Worm (Caenorhabditis elegans) whole organism, mixed stage, embryonic: ENCODE measurements around the gene ZC262.4.

Experiments
- M03D4.4 ChIP-seq: sonication (generic microtip); optimal IDR thresholded peaks from 2 replicates; lab custom pipeline; 2017; ENCODE audit warnings: mild to moderate bottlenecking, missing genetic modification characterization, missing compliant biosample characterization
- bed-3 ChIP-seq: fragments of 200-800 bp; sonication (Bioruptor generic); optimal IDR thresholded peaks from 3 replicates; lab custom pipeline; 2018; ENCODE audit warnings: mild to moderate bottlenecking, missing genetic modification characterization, moderate library complexity, missing compliant biosample characterization
- blmp-1 ChIP-seq: fragments of 150-350 bp; optimal IDR thresholded peaks from 2 replicates; lab custom pipeline; 2014; ENCODE audit warnings: missing biosample characterization, missing genetic modification characterization
- ceh-39 ChIP-seq: fragments of 150-350 bp; optimal IDR thresholded peaks from 2 replicates; lab custom pipeline; 2014; ENCODE audit warnings: missing biosample characterization, missing genetic modification characterization
- ceh-43 ChIP-seq: fragments of 200-800 bp; sonication (Bioruptor generic); optimal IDR thresholded peaks from 2 replicates; lab custom pipeline; 2018; ENCODE audit warnings: mild to moderate bottlenecking, missing genetic modification characterization, moderate library complexity, missing compliant biosample characterization
- ceh-83 ChIP-seq: fragments of 200-800 bp; sonication (Bioruptor generic); optimal IDR thresholded peaks from 2 replicates; lab custom pipeline; 2018; ENCODE audit warnings: mild to moderate bottlenecking, missing genetic modification characterization, missing compliant biosample characterization
- ces-1 ChIP-seq: fragments of 150-350 bp; optimal IDR thresholded peaks from 2 replicates; lab custom pipeline; 2014; ENCODE audit warnings: missing biosample characterization, missing genetic modification reagents, missing genetic modification characterization
- cnd-1 ChIP-seq: fragments of 200-800 bp; sonication (Bioruptor generic); optimal IDR thresholded peaks from 2 replicates; lab custom pipeline; 2018; ENCODE audit warnings: mild to moderate bottlenecking, missing genetic modification characterization, missing compliant biosample characterization
- drap-1 ChIP-seq: fragments of 200-800 bp; sonication (Bioruptor generic); optimal IDR thresholded peaks from 3 replicates; lab custom pipeline; 2018; ENCODE audit warnings: mild to moderate bottlenecking, missing genetic modification characterization, missing compliant biosample characterization
- elt-1 ChIP-seq: sonication (generic microtip); optimal IDR thresholded peaks from 2 replicates; lab custom pipeline; 2017; ENCODE audit warnings: missing genetic modification characterization, mild to moderate bottlenecking, missing compliant biosample characterization, antibody characterized with exemption, moderate library complexity, borderline replicate concordance; ENCODE audit not compliant: insufficient read depth
- elt-3 ChIP-seq: fragments of 150-350 bp; optimal IDR thresholded peaks from 2 replicates; lab custom pipeline; 2014; ENCODE audit warnings: missing biosample characterization, missing genetic modification characterization
- flh-1 ChIP-seq: fragments of 200-800 bp; sonication (Bioruptor generic); optimal IDR thresholded peaks from 2 replicates; lab custom pipeline; 2018; ENCODE audit warnings: mild to moderate bottlenecking, missing genetic modification characterization, moderate library complexity, missing compliant biosample characterization
- ham-2 ChIP-seq: fragments of 200-800 bp; sonication (Bioruptor generic); optimal IDR thresholded peaks from 2 replicates; lab custom pipeline; 2018; ENCODE audit warnings: mild to moderate bottlenecking, missing genetic modification characterization, missing compliant biosample characterization
- hlh-1 ChIP-seq: fragments of 150-350 bp; optimal IDR thresholded peaks from 2 replicates; lab custom pipeline; 2014; ENCODE audit warnings: missing biosample characterization, missing genetic modification reagents, missing genetic modification characterization
- lin-13 ChIP-seq: fragments of 150-350 bp; optimal IDR thresholded peaks from 2 replicates; lab custom pipeline; 2014; ENCODE audit warnings: missing biosample characterization, missing genetic modification characterization
- lin-32 ChIP-seq: fragments of 200-800 bp; sonication (Bioruptor generic); optimal IDR thresholded peaks from 2 replicates; lab custom pipeline; 2018; ENCODE audit warnings: mild to moderate bottlenecking, missing genetic modification characterization, missing compliant biosample characterization
- lsy-2 ChIP-seq: fragments of 150-350 bp; optimal IDR thresholded peaks from 2 replicates; lab custom pipeline; 2014; ENCODE audit warnings: missing biosample characterization, missing genetic modification characterization
- mab-5 ChIP-seq: fragments of 150-350 bp; optimal IDR thresholded peaks from 2 replicates; lab custom pipeline; 2014; ENCODE audit warnings: missing biosample characterization, missing genetic modification characterization
- mep-1 ChIP-seq: fragments of 150-350 bp; optimal IDR thresholded peaks from 2 replicates; lab custom pipeline; 2017; ENCODE audit warnings: missing biosample characterization, missing genetic modification reagents, missing genetic modification characterization, inconsistent platforms
- mls-2 ChIP-seq: sonication (generic microtip); optimal IDR thresholded peaks from 2 replicates; lab custom pipeline; 2016; ENCODE audit warnings: mild to moderate bottlenecking, missing genetic modification characterization, moderate library complexity, missing compliant biosample characterization
- nhr-12 ChIP-seq: fragments of 150-350 bp; optimal IDR thresholded peaks from 2 replicates; lab custom pipeline; 2014; ENCODE audit warnings: missing biosample characterization, missing genetic modification characterization
- nhr-2 ChIP-seq: fragments of 150-350 bp; optimal IDR thresholded peaks from 2 replicates; lab custom pipeline; 2014; ENCODE audit warnings: missing biosample characterization, missing genetic modification characterization
- nhr-237 ChIP-seq: fragments of 150-350 bp; optimal IDR thresholded peaks from 2 replicates; lab custom pipeline; 2014; ENCODE audit warnings: missing biosample characterization, missing genetic modification characterization
- nhr-28 ChIP-seq: fragments of 150-350 bp; optimal IDR thresholded peaks from 2 replicates; lab custom pipeline; 2014; ENCODE audit warnings: missing biosample characterization, missing genetic modification characterization
- nhr-76 ChIP-seq: sonication (generic microtip); optimal IDR thresholded peaks from 2 replicates; lab custom pipeline; 2017; ENCODE audit warnings: missing biosample characterization, missing genetic modification characterization
- pha-4 ChIP-seq: fragments of 150-350 bp; optimal IDR thresholded peaks from 2 replicates; lab custom pipeline; 2018; ENCODE audit warnings: missing biosample characterization, missing genetic modification reagents, missing genetic modification characterization
- sem-2 ChIP-seq: fragments of 200-800 bp; sonication (Bioruptor generic); optimal IDR thresholded peaks from 2 replicates; lab custom pipeline; 2018; ENCODE audit warnings: mild to moderate bottlenecking, missing genetic modification characterization, missing compliant biosample characterization
- snpc-4 ChIP-seq: fragments of 150-350 bp; optimal IDR thresholded peaks from 2 replicates; lab custom pipeline; 2014; ENCODE audit warnings: missing biosample characterization, missing genetic modification characterization
- sptf-1 ChIP-seq: sonication (generic microtip); optimal IDR thresholded peaks from 2 replicates; lab custom pipeline; 2017; ENCODE audit warnings: mild to moderate bottlenecking, missing genetic modification characterization, moderate library complexity, missing compliant biosample characterization
- tbx-8 ChIP-seq: fragments of 200-800 bp; sonication (Bioruptor generic); optimal IDR thresholded peaks from 2 replicates; lab custom pipeline; 2018; ENCODE audit warnings: mild to moderate bottlenecking, missing genetic modification characterization, moderate library complexity, missing compliant biosample characterization
- unc-120 ChIP-seq: sonication (generic microtip); optimal IDR thresholded peaks from 2 replicates; lab custom pipeline; 2017; ENCODE audit warnings: missing genetic modification characterization, missing compliant biosample characterization; ENCODE audit not compliant: poor library complexity, severe bottlenecking
- unc-39 ChIP-seq: fragments of 150-350 bp; optimal IDR thresholded peaks from 2 replicates; lab custom pipeline; 2014; ENCODE audit warnings: missing biosample characterization, missing genetic modification characterization
- unc-62 ChIP-seq: fragments of 150-350 bp; optimal IDR thresholded peaks from 2 replicates; lab custom pipeline; 2014; ENCODE audit warnings: missing biosample characterization, missing genetic modification reagents, missing genetic modification characterization
- zip-8 ChIP-seq: fragments of 150-350 bp; optimal IDR thresholded peaks from 2 replicates; lab custom pipeline; 2014; ENCODE audit warnings: missing biosample characterization, missing genetic modification characterization
- ztf-11 ChIP-seq: fragments of 150-350 bp; optimal IDR thresholded peaks from 2 replicates; lab custom pipeline; 2014; ENCODE audit warnings: missing biosample characterization, missing genetic modification characterization

Gene ZC262.4

DNA sequence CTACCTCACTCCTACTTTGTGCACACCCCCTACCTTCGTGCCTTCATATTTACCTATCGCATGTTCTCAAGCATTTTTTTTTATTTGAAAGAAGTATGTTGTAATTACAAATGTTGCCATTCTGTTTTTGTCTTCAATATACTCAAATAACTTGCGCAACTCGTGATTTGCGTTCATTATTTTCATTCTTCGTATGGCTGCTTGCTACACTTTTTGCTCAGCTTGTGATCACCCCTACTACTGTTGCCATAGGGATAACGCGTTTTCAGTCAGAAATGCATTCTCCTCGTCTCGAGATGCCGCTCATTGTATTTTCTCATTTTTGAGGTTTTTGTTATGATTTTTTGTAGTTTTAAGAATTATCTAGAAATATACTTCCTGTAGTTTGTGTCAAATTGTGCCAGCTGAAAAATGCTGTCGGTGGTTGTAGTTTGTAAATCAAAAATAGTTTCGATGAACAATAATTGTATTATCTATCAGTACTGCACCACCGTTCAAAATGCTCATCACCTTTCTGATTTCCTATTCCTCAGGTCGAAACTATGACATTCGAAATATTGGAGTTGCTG, 11.6 kb downstream of the ZC262.4 start, which contains the start of gene F10E9.1:
TSS of gene F10E9.1 (plus strand) at position 519 of the 569 bp plus-strand sequence.
- TF ChIP-seq zip-8 (tag; lab: Kevin White, UChicago), result no peak
- no peak for TF ChIP-seq nhr-76 (tag; lab: Kevin White, UChicago)
- TF ChIP-seq elt-1 (tag; lab: Kevin White, UChicago), result no peak
- TF ChIP-seq lsy-2 (tag; lab: Kevin White, UChicago), result no peak
- no peak for TF ChIP-seq nhr-237
- no peak for TF ChIP-seq nhr-28 (tag; lab: Kevin White, UChicago)
- no peak for TF ChIP-seq mls-2
- no peak for TF ChIP-seq ceh-83 (GFP tag; lab: Kevin White, UChicago)
- no peak for TF ChIP-seq lin-32 (GFP tag; lab: Kevin White, UChicago)
- no peak for TF ChIP-seq ceh-39 (tag; lab: Kevin White, UChicago)
- TF ChIP-seq mep-1 (tag; lab: Kevin White, UChicago), result no peak
- no peak for TF ChIP-seq ztf-11 (tag; lab: Kevin White, UChicago)
- no peak for TF ChIP-seq pha-4
- no peak for TF ChIP-seq flh-1 (GFP tag; lab: Kevin White, UChicago)
- no peak for TF ChIP-seq sem-2 (GFP tag; lab: Kevin White, UChicago)
- TF ChIP-seq bed-3, result no peak
- no peak for TF ChIP-seq lin-13
- TF ChIP-seq blmp-1 (tag; lab: Kevin White, UChicago), result no peak
- TF ChIP-seq hlh-1 (tag; lab: Kevin White, UChicago), result no peak
- TF ChIP-seq, all 35 proteins: peak for 0

DNA sequence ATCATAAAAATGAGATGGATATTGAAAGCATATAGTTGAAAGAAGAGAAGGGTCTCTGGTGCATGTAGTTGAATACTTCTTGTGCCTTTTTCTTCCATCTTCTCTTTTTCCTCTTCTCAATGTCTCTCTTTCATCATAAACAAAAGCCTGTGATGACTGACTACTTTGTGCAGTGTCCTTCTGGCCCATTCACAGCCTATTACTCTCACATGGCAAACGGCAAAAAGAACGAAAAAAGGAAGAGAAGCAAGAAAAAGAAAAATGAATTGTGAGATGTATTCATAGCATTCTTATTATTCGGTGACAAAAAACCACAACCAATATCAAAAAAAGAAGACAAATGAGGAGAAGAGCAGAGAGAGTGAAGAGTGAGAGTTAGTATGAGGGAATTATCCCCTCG, 13.1 kb downstream of the ZC262.4 start:
- TF ChIP-seq lsy-2 (tag; lab: Kevin White, UChicago), result no peak
- TF ChIP-seq nhr-12 (tag; lab: Kevin White, UChicago), result no peak
- no peak for TF ChIP-seq ceh-83 (GFP tag; lab: Kevin White, UChicago)
- TF ChIP-seq drap-1 (GFP tag; lab: Kevin White, UChicago), result no peak
- TF ChIP-seq mep-1 (tag; lab: Kevin White, UChicago), result no peak
- TF ChIP-seq sptf-1, result no peak

DNA sequence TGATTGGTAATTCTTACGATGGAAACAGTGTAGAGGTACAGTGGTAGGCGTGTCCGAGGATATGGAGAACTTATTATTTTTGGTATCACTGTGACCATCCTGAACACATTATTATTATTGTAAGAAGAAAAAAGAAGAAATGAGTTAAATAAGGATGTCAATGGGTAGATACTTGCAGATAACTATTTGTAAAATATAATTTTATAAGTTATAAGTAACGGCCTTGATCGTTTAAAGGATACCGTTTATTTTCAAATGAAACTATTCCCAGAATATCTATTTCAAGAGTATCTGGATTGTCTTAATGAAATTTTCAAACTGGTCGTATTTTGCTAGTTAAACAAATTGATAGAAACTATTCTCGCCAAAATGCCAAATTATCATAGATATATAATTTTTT, 14.1 kb downstream of the ZC262.4 start, which contains the start of gene F10E9.10:
TSS of gene F10E9.10 (minus strand) at position 101 of the 400 bp plus-strand sequence.
- TF ChIP-seq mls-2 (no peak), mep-1 (tag; lab: Kevin White, UChicago) (no peak), blmp-1 (tag; lab: Kevin White, UChicago) (no peak)

DNA sequence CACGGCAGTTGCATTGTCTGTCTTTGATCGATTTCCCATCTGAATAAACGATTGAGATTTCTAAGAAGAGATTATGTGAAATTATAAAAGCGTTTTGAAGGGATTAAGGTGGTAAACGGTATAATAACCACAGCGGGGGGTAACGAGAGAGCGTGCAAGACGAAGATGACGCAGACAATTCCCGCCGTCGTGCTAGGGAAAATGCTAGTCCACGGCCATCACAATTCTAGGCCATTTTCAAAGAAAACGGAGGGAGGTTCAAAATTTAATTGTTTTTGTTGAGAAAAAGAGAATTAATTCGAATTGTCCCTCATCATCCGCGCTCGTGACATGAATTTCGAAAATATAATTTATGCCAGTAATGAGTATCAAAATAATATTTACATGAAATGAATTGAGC, 15.2 kb downstream of the ZC262.4 start, which contains the start of gene F10E9.11:
TSS of gene F10E9.11 (minus strand) at position 161 of the 400 bp plus-strand sequence.
- no peak for TF ChIP-seq unc-39 (tag; lab: Kevin White, UChicago)
- TF ChIP-seq nhr-76 (tag; lab: Kevin White, UChicago), result no peak
- no peak for TF ChIP-seq lin-32 (GFP tag; lab: Kevin White, UChicago)
- TF ChIP-seq flh-1 (GFP tag; lab: Kevin White, UChicago), result no peak
- peak; percentile 50 for TF ChIP-seq tbx-8 (GFP tag; lab: Kevin White, UChicago)
- TF ChIP-seq mep-1 (tag; lab: Kevin White, UChicago), result peak; percentile 75
- no peak for TF ChIP-seq M03D4.4
- TF ChIP-seq ceh-83 (GFP tag; lab: Kevin White, UChicago), result no peak
- TF ChIP-seq blmp-1 (tag; lab: Kevin White, UChicago), result no peak
- TF ChIP-seq cnd-1 (tag; lab: Kevin White, UChicago), result no peak
- TF ChIP-seq nhr-237, result peak; percentile 3
- TF ChIP-seq sptf-1, result peak; percentile 69
- peak; percentile 65 for TF ChIP-seq mls-2
- TF ChIP-seq pha-4, result peak; percentile 21
- no peak for TF ChIP-seq snpc-4 (tag; lab: Kevin White, UChicago)
- peak; percentile 20 for TF ChIP-seq ceh-39 (tag; lab: Kevin White, UChicago)
- TF ChIP-seq nhr-12 (tag; lab: Kevin White, UChicago), result no peak
- TF ChIP-seq hlh-1 (tag; lab: Kevin White, UChicago), result no peak
- TF ChIP-seq lin-13, result peak; percentile 73
- TF ChIP-seq nhr-28 (tag; lab: Kevin White, UChicago), result no peak
- peak; percentile 79 for TF ChIP-seq lsy-2 (tag; lab: Kevin White, UChicago)
- no peak for TF ChIP-seq unc-62 (GFP tag; lab: Kevin White, UChicago)
- no peak for TF ChIP-seq zip-8 (tag; lab: Kevin White, UChicago)
- TF ChIP-seq elt-1 (tag; lab: Kevin White, UChicago), result no peak
- peak; percentile 77 for TF ChIP-seq mab-5 (tag; lab: Kevin White, UChicago)
- TF ChIP-seq ceh-43, result peak; percentile 72
- no peak for TF ChIP-seq bed-3
- no peak for TF ChIP-seq sem-2 (GFP tag; lab: Kevin White, UChicago)
- peak; percentile 42 for TF ChIP-seq nhr-2 (tag; lab: Kevin White, UChicago)
- no peak for TF ChIP-seq elt-3
- TF ChIP-seq ham-2 (GFP tag; lab: Kevin White, UChicago), result peak; percentile 58
- TF ChIP-seq drap-1 (GFP tag; lab: Kevin White, UChicago), result peak; percentile 21
- peak; percentile 75 for TF ChIP-seq ces-1 (GFP tag; lab: Kevin White, UChicago)
- no peak for TF ChIP-seq ztf-11 (tag; lab: Kevin White, UChicago)
- no peak for TF ChIP-seq unc-120 (tag; lab: Kevin White, UChicago)
